Fruit fly (Drosophila melanogaster) whole organism, adult: Measurements from ENCODE around the gene grn.
A peak's percentile ranks its signal among the peaks of the same experiment; 100 is the strongest.

ENCODE experiments used
- CG11617 ChIP-seq: fragments of 200-800 bp; sonication (Bioruptor generic); optimal IDR thresholded peaks from 2 replicates; lab custom pipeline; 2017; ENCODE audit warnings: mild to moderate bottlenecking, missing biosample characterization, missing genetic modification reagents, missing genetic modification characterization
- CG12768 ChIP-seq: fragments of 200-800 bp; sonication (Bioruptor generic); optimal IDR thresholded peaks from 2 replicates; lab custom pipeline; 2017; ENCODE audit warnings: missing biosample characterization, missing genetic modification characterization, mild to moderate bottlenecking, moderate library complexity, missing genetic modification reagents
- CG14711 ChIP-seq: fragments of 200-800 bp; sonication (Bioruptor generic); optimal IDR thresholded peaks from 2 replicates; lab custom pipeline; 2018; ENCODE audit warnings: missing biosample characterization, mild to moderate bottlenecking, missing genetic modification characterization, moderate library complexity
- CG1620 ChIP-seq: fragments of 200-800 bp; sonication (Bioruptor generic); optimal IDR thresholded peaks from 2 replicates; lab custom pipeline; 2016; ENCODE audit warnings: missing biosample characterization, missing genetic modification characterization
- CG33017 ChIP-seq: fragments of 200-800 bp; sonication (Bioruptor generic); optimal IDR thresholded peaks from 2 replicates; lab custom pipeline; 2018; ENCODE audit warnings: missing biosample characterization, mild to moderate bottlenecking, missing genetic modification characterization, moderate library complexity
- CG5204 ChIP-seq: fragments of 200-800 bp; sonication (Bioruptor generic); optimal IDR thresholded peaks from 2 replicates; lab custom pipeline; 2016; ENCODE audit warnings: missing biosample characterization, missing genetic modification characterization
- CG7045 ChIP-seq: fragments of 200-800 bp; sonication (Bioruptor generic); optimal IDR thresholded peaks from 2 replicates; lab custom pipeline; 2017; ENCODE audit warnings: missing biosample characterization, mild to moderate bottlenecking, missing genetic modification characterization
- CG7101 ChIP-seq: fragments of 200-800 bp; sonication (Bioruptor generic); optimal IDR thresholded peaks from 2 replicates; lab custom pipeline; 2018; ENCODE audit warnings: missing biosample characterization, mild to moderate bottlenecking, missing genetic modification characterization, moderate library complexity
- Clk ChIP-seq: fragments of 200-800 bp; sonication (Bioruptor generic); optimal IDR thresholded peaks from 2 replicates; lab custom pipeline; 2017; ENCODE audit warnings: missing biosample characterization, missing genetic modification characterization
- Crg-1 ChIP-seq: fragments of 200-800 bp; sonication (Bioruptor generic); optimal IDR thresholded peaks from 2 replicates; lab custom pipeline; 2016; ENCODE audit warnings: missing biosample characterization, missing genetic modification characterization
- Hr96 ChIP-seq: fragments of 200-800 bp; sonication (Bioruptor generic); optimal IDR thresholded peaks from 2 replicates; lab custom pipeline; 2016; ENCODE audit warnings: missing biosample characterization, missing genetic modification characterization
- Mnt ChIP-seq: fragments of 200-800 bp; sonication (Bioruptor generic); optimal IDR thresholded peaks from 2 replicates; lab custom pipeline; 2016; ENCODE audit warnings: missing biosample characterization, mild to moderate bottlenecking, missing genetic modification characterization
- bab1 ChIP-seq: fragments of 200-800 bp; sonication (Bioruptor generic); optimal IDR thresholded peaks from 3 replicates; lab custom pipeline; 2019; ENCODE audit warnings: missing biosample characterization, mild to moderate bottlenecking, missing genetic modification characterization, moderate library complexity
- cic ChIP-seq: fragments of 200-800 bp; sonication (Bioruptor generic); optimal IDR thresholded peaks from 2 replicates; lab custom pipeline; 2017; ENCODE audit warnings: missing biosample characterization, mild to moderate bottlenecking, missing genetic modification characterization, moderate library complexity
- cnc ChIP-seq, 2 experiments: fragments of >200 bp; optimal IDR thresholded peaks; 2 replicates each; lab custom pipeline; 2017
- kay ChIP-seq: fragments of 200-800 bp; sonication (Bioruptor generic); peaks from one replicate; lab custom pipeline; 2016; ENCODE audit warnings: missing biosample characterization, missing genetic modification characterization, borderline replicate concordance
- ovo ChIP-seq: fragments of 200-800 bp; sonication (Bioruptor generic); optimal IDR thresholded peaks from 2 replicates; lab custom pipeline; 2016; ENCODE audit warnings: missing biosample characterization, missing genetic modification characterization
- pad ChIP-seq: fragments of 200-800 bp; sonication (Bioruptor generic); optimal IDR thresholded peaks from 3 replicates; lab custom pipeline; 2017; ENCODE audit warnings: missing biosample characterization, missing genetic modification characterization, mild to moderate bottlenecking, moderate library complexity, missing genetic modification reagents
- tj ChIP-seq: fragments of 200-800 bp; sonication (Bioruptor generic); optimal IDR thresholded peaks from 3 replicates; lab custom pipeline; 2017; ENCODE audit warnings: missing biosample characterization, mild to moderate bottlenecking, missing genetic modification characterization, moderate library complexity
- toe ChIP-seq: fragments of 200-800 bp; sonication (Bioruptor generic); optimal IDR thresholded peaks from 2 replicates; lab custom pipeline; 2016; ENCODE audit warnings: missing biosample characterization, missing genetic modification characterization

The grn gene

DNA sequence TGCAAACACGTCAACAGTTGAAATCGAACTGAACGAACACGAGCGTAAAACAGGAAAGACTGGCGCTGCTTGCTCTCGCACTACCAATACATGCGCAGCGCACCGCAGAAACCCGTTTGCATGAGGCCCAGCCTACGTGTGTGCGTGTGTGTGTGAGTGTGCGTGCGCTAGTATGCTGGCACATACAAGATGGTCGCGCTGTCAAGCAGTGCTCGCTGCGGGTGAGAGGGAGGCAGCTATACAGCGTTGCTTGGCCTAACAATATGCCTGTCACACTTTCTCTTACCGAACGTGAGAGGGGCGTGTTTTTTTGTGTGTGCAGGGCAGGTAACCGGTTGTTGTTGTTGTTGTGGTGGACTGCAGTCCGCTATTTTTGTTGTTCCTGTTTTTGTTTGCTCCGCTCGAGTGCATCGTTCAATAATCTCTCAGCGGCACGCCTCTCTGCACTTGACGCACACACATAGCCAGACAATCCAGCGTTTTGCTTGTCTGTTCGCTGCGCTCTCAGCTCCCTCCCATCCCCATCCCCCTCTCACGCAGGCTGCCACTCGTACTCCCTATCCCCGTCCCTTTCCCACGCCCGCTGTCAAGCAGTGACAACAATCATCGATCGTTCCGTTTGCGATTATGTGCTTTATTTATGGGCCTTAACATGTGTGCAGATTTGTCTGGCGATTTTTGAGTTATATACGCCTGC, at the start of gene grn:
grn (minus strand) TSS at position 33 of the 697 bp plus-strand sequence.
- TF ChIP-seq pad (GFP tag; lab: Kevin White, UChicago) (peak; percentile 63), CG7045 (no peak)

dm6 chr3R:8227344-8227743, 46.1 kb upstream of the grn start:
- TF ChIP-seq CG14711 (tag; lab: Kevin White, UChicago) (no peak), CG33017 (tag; lab: Kevin White, UChicago) (no peak), tj (GFP tag; lab: Kevin White, UChicago) (no peak), CG12768 (GFP tag; lab: Kevin White, UChicago) (no peak), Clk (GFP tag; lab: Kevin White, UChicago) (no peak), toe (GFP tag; lab: Kevin White, UChicago) (no peak), CG5204 (GFP tag; lab: Kevin White, UChicago) (no peak)

DNA sequence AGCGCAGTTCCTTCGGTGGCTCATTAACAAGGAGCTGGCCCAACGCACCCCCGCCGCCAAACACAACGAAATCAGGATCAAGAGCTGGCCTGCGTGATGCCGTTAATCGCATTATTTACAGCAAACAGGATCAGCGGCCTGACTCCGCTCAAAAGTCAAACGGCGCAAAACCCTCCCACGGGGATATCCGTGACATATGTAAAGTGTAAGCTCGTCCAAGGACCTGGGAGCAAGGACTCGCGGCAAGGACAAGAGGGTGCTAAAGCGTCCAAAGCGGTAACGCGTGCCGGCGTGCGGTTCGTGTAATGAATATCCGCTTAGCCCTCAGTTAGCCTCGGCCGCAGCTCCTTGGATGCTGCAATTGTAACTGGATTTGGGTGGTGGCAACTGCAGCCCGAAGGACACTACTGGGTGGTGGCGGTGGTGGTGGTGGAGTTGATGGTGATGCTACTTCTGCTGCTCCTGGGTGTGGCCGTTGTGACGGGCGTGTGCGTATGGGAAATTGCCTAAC, 44.3 kb upstream of the grn start:
- TF ChIP-seq Hr96 (GFP tag; lab: Kevin White, UChicago) (no peak), Clk (GFP tag; lab: Kevin White, UChicago) (no peak), CG12768 (GFP tag; lab: Kevin White, UChicago) (no peak), kay (GFP tag; lab: Kevin White, UChicago) (no peak), cnc (optimal IDR thresholded peaks at IDR 0.05; lab: Kevin White, UChicago) (no peak), CG11617 (GFP tag; lab: Kevin White, UChicago) (no peak), bab1 (no peak), Crg-1 (GFP tag; lab: Kevin White, UChicago) (no peak), CG5204 (GFP tag; lab: Kevin White, UChicago) (no peak), CG7101 (tag; lab: Kevin White, UChicago) (no peak), CG14711 (tag; lab: Kevin White, UChicago) (no peak), pad (GFP tag; lab: Kevin White, UChicago) (no peak), CG33017 (tag; lab: Kevin White, UChicago) (no peak)

DNA sequence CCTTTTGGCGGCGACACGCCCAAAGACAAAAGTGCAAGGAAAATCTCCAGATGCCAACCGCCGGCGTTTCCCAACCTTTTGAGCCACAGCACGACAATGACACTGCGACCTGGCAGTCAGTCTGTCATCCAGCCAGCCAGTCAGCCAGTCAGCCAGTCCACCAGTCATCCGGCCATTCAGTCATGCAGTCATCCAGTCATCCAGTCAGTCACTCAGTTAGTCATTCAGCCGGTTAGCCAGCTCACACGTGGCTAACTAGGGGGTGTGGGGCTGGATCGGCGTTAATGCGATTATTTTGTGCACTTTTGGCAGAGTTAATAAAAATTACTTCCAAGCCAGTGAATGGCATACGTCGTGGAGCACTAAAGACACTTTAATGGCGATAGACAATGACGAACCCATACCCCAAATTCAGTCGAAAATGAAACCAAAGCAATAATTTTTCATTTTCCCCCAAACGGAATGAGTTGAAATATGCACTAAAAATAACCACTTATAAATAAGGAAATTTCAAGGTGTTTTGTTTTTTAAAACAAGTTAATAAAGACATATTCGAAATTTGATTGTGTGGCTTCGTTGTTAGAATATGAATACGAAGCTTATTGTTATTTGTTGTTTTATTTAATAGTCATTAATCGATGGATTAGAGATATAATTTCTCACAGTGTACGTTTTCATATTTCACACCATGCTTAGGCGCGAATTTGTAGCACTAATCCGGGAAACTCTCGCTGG, 43.6 kb upstream of the grn start:
- TF ChIP-seq cic (GFP tag; lab: Kevin White, UChicago) (no peak), cnc (optimal IDR thresholded peaks at IDR 0.05; lab: Kevin White, UChicago) (no peak), ovo (GFP tag; lab: Kevin White, UChicago) (no peak), CG14711 (tag; lab: Kevin White, UChicago) (no peak), bab1 (no peak), Mnt (GFP tag; lab: Kevin White, UChicago) (no peak), pad (GFP tag; lab: Kevin White, UChicago) (no peak), Crg-1 (GFP tag; lab: Kevin White, UChicago) (no peak), kay (GFP tag; lab: Kevin White, UChicago) (no peak)

DNA sequence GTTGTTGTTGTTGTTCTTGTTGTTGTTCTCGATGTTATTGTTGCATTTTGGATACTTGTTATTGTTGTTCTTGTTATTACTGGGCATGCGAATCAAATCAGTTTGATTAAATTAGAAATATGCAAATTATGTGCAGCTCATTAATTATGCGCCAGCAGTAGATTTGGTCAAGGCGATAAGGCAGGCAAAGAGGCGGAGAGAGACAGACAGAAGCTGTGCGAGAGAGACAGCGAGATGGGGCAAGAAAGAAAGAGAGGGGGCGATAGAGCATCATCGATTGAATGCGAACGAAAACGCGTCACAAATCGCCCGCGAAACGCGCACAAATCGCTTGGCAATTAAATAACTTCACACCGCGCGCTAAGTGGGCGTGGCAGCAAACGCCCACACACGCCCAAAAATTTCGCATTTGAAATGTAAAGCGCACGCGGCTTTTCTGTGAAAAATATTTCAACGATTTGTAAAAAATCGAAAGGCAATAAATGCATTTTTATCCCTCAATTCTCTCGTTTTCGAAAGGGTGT, 41.9 kb upstream of the grn start:
- TF ChIP-seq cic (GFP tag; lab: Kevin White, UChicago) = no peak
- no peak for TF ChIP-seq Mnt (GFP tag; lab: Kevin White, UChicago)
- TF ChIP-seq Clk (GFP tag; lab: Kevin White, UChicago) = no peak
- no peak for TF ChIP-seq kay (GFP tag; lab: Kevin White, UChicago)
- TF ChIP-seq toe (GFP tag; lab: Kevin White, UChicago) = no peak
- TF ChIP-seq pad (GFP tag; lab: Kevin White, UChicago) = no peak
- no peak for TF ChIP-seq CG7045
- no peak for TF ChIP-seq Crg-1 (GFP tag; lab: Kevin White, UChicago)
- no peak for TF ChIP-seq CG1620 (GFP tag; lab: Kevin White, UChicago)
- TF ChIP-seq CG5204 (GFP tag; lab: Kevin White, UChicago) = no peak
- no peak for TF ChIP-seq Hr96 (GFP tag; lab: Kevin White, UChicago)
- TF ChIP-seq ovo (GFP tag; lab: Kevin White, UChicago) = no peak
- TF ChIP-seq CG11617 (GFP tag; lab: Kevin White, UChicago) = no peak
- TF ChIP-seq cnc (optimal IDR thresholded peaks at IDR 0.05; lab: Kevin White, UChicago) = no peak
- no peak for TF ChIP-seq CG14711 (tag; lab: Kevin White, UChicago)
- TF ChIP-seq CG7101 (tag; lab: Kevin White, UChicago) = no peak
- no peak for TF ChIP-seq tj (GFP tag; lab: Kevin White, UChicago)
- TF ChIP-seq CG12768 (GFP tag; lab: Kevin White, UChicago) = no peak
- no peak for TF ChIP-seq bab1

- TF ChIP-seq CG7045 = no peak
- no peak for TF ChIP-seq CG7101 (tag; lab: Kevin White, UChicago)
- no peak for TF ChIP-seq Clk (GFP tag; lab: Kevin White, UChicago)
- TF ChIP-seq cic (GFP tag; lab: Kevin White, UChicago) = peak; percentile 85
- peak; percentile 4 for TF ChIP-seq pad (GFP tag; lab: Kevin White, UChicago)
- TF ChIP-seq ovo (GFP tag; lab: Kevin White, UChicago) = no peak
- TF ChIP-seq CG11617 (GFP tag; lab: Kevin White, UChicago) = no peak
- no peak for TF ChIP-seq cnc (optimal IDR thresholded peaks at IDR 0.05; lab: Kevin White, UChicago)
Observed at dm6 chr3R:8219891-8220290, 38.6 kb upstream of the grn start, which contains the start of gene CG18249. TSS of gene CG18249 (plus strand) at chr3R:8220146.
